Fruit fly (Drosophila melanogaster) whole organism, embryonic: ENCODE data around the gene Coq2.

Source experiments
- Aef1 ChIP-seq: fragments of 200-800 bp; sonication (Bioruptor generic); IDR thresholded peaks from 3 replicates; pipeline ENCODE4 v1.3.6; 2022; ENCODE audit warnings: missing biosample characterization, missing genetic modification characterization
- BEAF-32 ChIP-seq: fragments of 200-800 bp; sonication (Bioruptor generic); optimal IDR thresholded peaks from 3 replicates; lab custom pipeline; 2017; ENCODE audit warnings: missing biosample characterization, missing genetic modification characterization, mild to moderate bottlenecking, moderate library complexity, missing genetic modification reagents
- Bdp1 ChIP-seq: fragments of 200-800 bp; sonication (Bioruptor generic); optimal IDR thresholded peaks from 3 replicates; lab custom pipeline; 2016; ENCODE audit warnings: missing biosample characterization, missing genetic modification characterization
- CG1024 ChIP-seq: fragments of 200-800 bp; sonication (Bioruptor generic); IDR thresholded peaks from 2 replicates; pipeline ENCODE4 v1.3.6; 2022; ENCODE audit warnings: missing biosample characterization, missing genetic modification characterization
- CG10267 ChIP-seq: fragments of 200-800 bp; sonication (Bioruptor generic); optimal IDR thresholded peaks from 2 replicates; lab custom pipeline; 2018; ENCODE audit warnings: missing biosample characterization, mild to moderate bottlenecking, missing genetic modification characterization, moderate library complexity
- CG12391 ChIP-seq: fragments of 200-800 bp; sonication (Bioruptor generic); optimal IDR thresholded peaks from 3 replicates; lab custom pipeline; 2018; ENCODE audit warnings: missing biosample characterization, mild to moderate bottlenecking, missing genetic modification characterization, moderate library complexity
- CG1603 ChIP-seq: fragments of 200-800 bp; sonication (Bioruptor generic); optimal IDR thresholded peaks from 2 replicates; lab custom pipeline; 2019; ENCODE audit warnings: missing biosample characterization, mild to moderate bottlenecking, missing genetic modification characterization, moderate library complexity
- CG17568 ChIP-seq: fragments of 200-800 bp; sonication (Bioruptor generic); optimal IDR thresholded peaks from 2 replicates; lab custom pipeline; 2018; ENCODE audit warnings: missing biosample characterization, mild to moderate bottlenecking, missing genetic modification characterization, moderate library complexity
- CG2116 ChIP-seq: fragments of 200-800 bp; sonication (Bioruptor generic); optimal IDR thresholded peaks from 3 replicates; lab custom pipeline; 2018; ENCODE audit warnings: missing biosample characterization, mild to moderate bottlenecking, missing genetic modification characterization
- CG2129 ChIP-seq: fragments of 200-800 bp; sonication (Bioruptor generic); IDR thresholded peaks from 2 replicates; pipeline ENCODE4 v1.3.6; 2022; ENCODE audit warnings: missing biosample characterization, missing genetic modification characterization; ENCODE audit not compliant: partially characterized antibody
- CG2202 ChIP-seq: fragments of 200-800 bp; sonication (Bioruptor generic); optimal IDR thresholded peaks from 2 replicates; lab custom pipeline; 2018; ENCODE audit warnings: missing biosample characterization, mild to moderate bottlenecking, missing genetic modification characterization
- CG3407 ChIP-seq: fragments of 200-800 bp; sonication (Bioruptor generic); optimal IDR thresholded peaks from 2 replicates; lab custom pipeline; 2018; ENCODE audit warnings: missing biosample characterization, mild to moderate bottlenecking, missing genetic modification characterization
- CG3726 ChIP-seq: fragments of 200-800 bp; sonication (Bioruptor generic); IDR thresholded peaks from 3 replicates; pipeline ENCODE4, ENCODE4 v1.3.6; 2022; ENCODE audit warnings: missing biosample characterization, missing genetic modification characterization
- CG4360 ChIP-seq: fragments of 200-800 bp; sonication (Bioruptor generic); IDR thresholded peaks from 2 replicates; pipeline ENCODE4 v1.3.6; 2022; ENCODE audit warnings: missing biosample characterization, missing genetic modification characterization
- CG4854 ChIP-seq: fragments of 200-800 bp; sonication (Bioruptor generic); optimal IDR thresholded peaks from 2 replicates; lab custom pipeline; 2016; ENCODE audit warnings: missing biosample characterization, missing genetic modification characterization, inconsistent platforms
- CG6791 ChIP-seq: fragments of 200-800 bp; sonication (Bioruptor generic); IDR thresholded peaks from 3 replicates; pipeline ENCODE4 v1.3.6; 2022; ENCODE audit warnings: missing biosample characterization, missing genetic modification characterization; ENCODE audit not compliant: partially characterized antibody
- CG6813 ChIP-seq: fragments of 200-800 bp; sonication (Bioruptor generic); optimal IDR thresholded peaks from 2 replicates; lab custom pipeline; 2017; ENCODE audit warnings: missing biosample characterization, missing genetic modification characterization, mild to moderate bottlenecking, moderate library complexity, missing genetic modification reagents
- CG7271 ChIP-seq: fragments of 200-800 bp; sonication (Bioruptor generic); optimal IDR thresholded peaks from 2 replicates; lab custom pipeline; 2018; ENCODE audit warnings: missing biosample characterization, mild to moderate bottlenecking, missing genetic modification characterization, moderate library complexity
- CG8359 ChIP-seq: fragments of 200-800 bp; sonication (Bioruptor generic); optimal IDR thresholded peaks from 2 replicates; lab custom pipeline; 2017; ENCODE audit warnings: missing biosample characterization, mild to moderate bottlenecking, missing genetic modification characterization, borderline replicate concordance
- CG9797 ChIP-seq: fragments of 200-800 bp; sonication (Bioruptor generic); optimal IDR thresholded peaks from 3 replicates; lab custom pipeline; 2018; ENCODE audit warnings: missing biosample characterization, mild to moderate bottlenecking, missing genetic modification characterization
- Eip74EF ChIP-seq, 2 experiments: fragments of 200-800 bp in 1 of 2; fragments of >200 bp in 1 of 2; sonication (Bioruptor generic) in 1 of 2; optimal IDR thresholded peaks; 2 replicates each; lab custom pipeline; 2017 to 2019; ENCODE audit warnings: missing biosample characterization in 2 of 2, missing genetic modification characterization in 2 of 2, mild to moderate bottlenecking in 1 of 2, moderate library complexity in 1 of 2
- Ets97D ChIP-seq: fragments of 200-800 bp; sonication (Bioruptor generic); optimal IDR thresholded peaks from 3 replicates; lab custom pipeline; 2016; ENCODE audit warnings: missing biosample characterization, missing genetic modification characterization
- GATAe ChIP-seq: fragments of 200-800 bp; sonication (Bioruptor generic); conservative IDR thresholded peaks from 2 replicates; pipeline ENCODE4 v1.3.6; 2022; ENCODE audit warnings: missing biosample characterization, missing genetic modification characterization
- Mad ChIP-seq: fragments of 200-800 bp; sonication (Bioruptor generic); optimal IDR thresholded peaks from 2 replicates; lab custom pipeline; 2016; ENCODE audit warnings: missing biosample characterization, missing genetic modification characterization
- Mrtf ChIP-seq: fragments of 200-800 bp; sonication (Bioruptor generic); IDR thresholded peaks from 3 replicates; pipeline ENCODE4 v1.3.6; 2022; ENCODE audit warnings: missing biosample characterization, missing genetic modification characterization
- NC2β ChIP-seq: fragments of 200-800 bp; sonication (Bioruptor generic); optimal IDR thresholded peaks from 2 replicates; lab custom pipeline; 2016; ENCODE audit warnings: missing biosample characterization, missing genetic modification characterization
- Ptx1 ChIP-seq: fragments of 200-800 bp; sonication (Bioruptor generic); IDR thresholded peaks from 2 replicates; pipeline ENCODE4 v1.3.6; 2022; ENCODE audit warnings: missing biosample characterization, missing genetic modification characterization
- Scr ChIP-seq: fragments of 200-800 bp; sonication (Bioruptor generic); IDR thresholded peaks from 2 replicates; pipeline ENCODE4 v1.3.6; 2022; ENCODE audit warnings: missing biosample characterization, missing genetic modification characterization; ENCODE audit not compliant: partially characterized antibody
- Sry-β ChIP-seq: fragments of 200-800 bp; sonication (Bioruptor generic); optimal IDR thresholded peaks from 2 replicates; lab custom pipeline; 2018; ENCODE audit warnings: missing biosample characterization, mild to moderate bottlenecking, missing genetic modification characterization, moderate library complexity
- Ssrp ChIP-seq: fragments of 200-800 bp; sonication (Bioruptor generic); optimal IDR thresholded peaks from 2 replicates; lab custom pipeline; 2018; ENCODE audit warnings: missing biosample characterization, mild to moderate bottlenecking, missing genetic modification characterization, moderate library complexity
- Vsx1 ChIP-seq: fragments of 200-800 bp; sonication (Bioruptor generic); optimal IDR thresholded peaks from 2 replicates; lab custom pipeline; 2017; ENCODE audit warnings: missing biosample characterization, mild to moderate bottlenecking, missing genetic modification characterization, missing genetic modification reagents
- aop ChIP-seq: fragments of 200-800 bp; sonication (Bioruptor generic); IDR thresholded peaks from 2 replicates; pipeline ENCODE4 v1.3.6; 2022; ENCODE audit warnings: missing biosample characterization, missing genetic modification characterization
- ara ChIP-seq: fragments of 200-800 bp; sonication (Bioruptor generic); IDR thresholded peaks from 2 replicates; pipeline ENCODE4 v1.3.6; 2022; ENCODE audit warnings: missing biosample characterization, missing genetic modification characterization
- bab2 ChIP-seq: fragments of 200-800 bp; sonication (Bioruptor generic); optimal IDR thresholded peaks from 2 replicates; lab custom pipeline; 2016; ENCODE audit warnings: missing biosample characterization, missing genetic modification characterization
- bsh ChIP-seq, 2 experiments: fragments of 200-800 bp; sonication (Bioruptor generic); optimal IDR thresholded peaks; 2 replicates each; lab custom pipeline; 2017 to 2018; ENCODE audit warnings: mild to moderate bottlenecking in 2 of 2, missing biosample characterization in 2 of 2, missing genetic modification characterization in 2 of 2, moderate library complexity in 1 of 2
- cas ChIP-seq: fragments of 200-800 bp; sonication (Bioruptor generic); IDR thresholded peaks from 2 replicates; pipeline ENCODE4 v1.3.6; 2022; ENCODE audit warnings: missing biosample characterization, missing genetic modification characterization
- dysf ChIP-seq: fragments of 200-800 bp; sonication (Bioruptor generic); IDR thresholded peaks from 3 replicates; pipeline ENCODE4 v1.3.6; 2022; ENCODE audit warnings: missing biosample characterization, missing genetic modification characterization
- fd96Cb ChIP-seq: fragments of 200-800 bp; sonication (Bioruptor generic); optimal IDR thresholded peaks from 2 replicates; lab custom pipeline; 2018; ENCODE audit warnings: missing biosample characterization, mild to moderate bottlenecking, missing genetic modification characterization, moderate library complexity
- ind ChIP-seq: fragments of 200-800 bp; sonication (Bioruptor generic); optimal IDR thresholded peaks from 3 replicates; lab custom pipeline; 2016; ENCODE audit warnings: missing biosample characterization, missing genetic modification characterization
- nerfin-2 ChIP-seq: fragments of 200-800 bp; sonication (Bioruptor generic); IDR thresholded peaks from 2 replicates; pipeline ENCODE4 v1.3.6; 2022; ENCODE audit warnings: missing biosample characterization, missing genetic modification characterization; ENCODE audit not compliant: partially characterized antibody
- phol ChIP-seq: fragments of 200-800 bp; sonication (Bioruptor generic); optimal IDR thresholded peaks from 3 replicates; lab custom pipeline; 2018; ENCODE audit warnings: missing biosample characterization, mild to moderate bottlenecking, missing genetic modification characterization, moderate library complexity
- salm ChIP-seq: fragments of 200-800 bp; sonication (Bioruptor generic); optimal IDR thresholded peaks from 2 replicates; lab custom pipeline; 2018; ENCODE audit warnings: missing biosample characterization, mild to moderate bottlenecking, missing genetic modification characterization
- slou ChIP-seq: fragments of 200-800 bp; sonication (Bioruptor generic); optimal IDR thresholded peaks from 3 replicates; lab custom pipeline; 2016; ENCODE audit warnings: missing biosample characterization, missing genetic modification characterization
- stwl ChIP-seq: fragments of 200-800 bp; sonication (Bioruptor generic); optimal IDR thresholded peaks from 3 replicates; lab custom pipeline; 2018; ENCODE audit warnings: missing biosample characterization, mild to moderate bottlenecking, missing genetic modification characterization, moderate library complexity
- tll ChIP-seq, 2 experiments: fragments of 200-800 bp in 1 of 2; fragments of >200 bp in 1 of 2; sonication (Bioruptor generic) in 1 of 2; optimal IDR thresholded peaks; 2 replicates each; lab custom pipeline; 2017 to 2019; ENCODE audit warnings: missing biosample characterization in 2 of 2, missing genetic modification characterization in 2 of 2, mild to moderate bottlenecking in 1 of 2, moderate library complexity in 1 of 2
- trh ChIP-seq: fragments of 200-800 bp; sonication (Bioruptor generic); optimal IDR thresholded peaks from 2 replicates; lab custom pipeline; 2016; ENCODE audit warnings: missing biosample characterization, missing genetic modification characterization
- vfl ChIP-seq: fragments of 200-800 bp; sonication (Bioruptor generic); optimal IDR thresholded peaks from 2 replicates; lab custom pipeline; 2016; ENCODE audit warnings: missing biosample characterization, missing genetic modification characterization
- zen ChIP-seq: fragments of 200-800 bp; sonication (Bioruptor generic); optimal IDR thresholded peaks from 3 replicates; lab custom pipeline; 2018; ENCODE audit warnings: missing biosample characterization, mild to moderate bottlenecking, missing genetic modification characterization, moderate library complexity

Gene Coq2

DNA sequence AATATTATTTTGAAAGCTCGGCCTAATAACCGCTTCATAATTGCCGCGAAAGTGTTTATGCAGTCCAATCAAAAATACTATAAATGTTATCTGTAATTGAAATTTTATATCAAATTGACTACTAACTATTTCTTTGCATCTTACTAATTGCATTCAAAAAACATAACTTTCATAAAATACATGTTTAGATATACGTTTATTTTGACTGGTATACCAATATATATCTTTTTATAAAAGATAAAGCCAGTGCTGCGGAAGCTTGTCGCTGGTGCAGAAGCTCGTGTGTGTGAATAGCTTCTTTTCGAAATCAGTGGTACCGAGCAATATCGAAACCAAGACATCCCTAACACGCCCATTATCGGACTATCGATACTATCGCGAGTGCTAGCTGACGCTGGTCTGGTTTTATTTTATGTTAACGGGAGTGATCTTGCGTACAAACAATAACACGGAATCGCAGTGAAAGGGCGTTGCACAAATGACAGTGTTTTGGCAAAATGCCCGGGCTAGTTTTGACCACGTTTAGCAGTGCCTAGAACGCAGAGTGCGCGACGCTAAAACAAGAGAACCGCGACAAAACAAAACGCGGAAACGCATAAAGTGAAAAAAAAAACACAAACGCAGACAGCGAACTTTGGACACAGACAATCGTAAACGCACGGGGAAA, 33.2 kb upstream of the Coq2 start, which contains the start of gene Atg13 (continued):
- TF ChIP-seq phol (tag; lab: Kevin White, UChicago) (peak; percentile 54), CG2202 (no peak), vfl (GFP tag; lab: Kevin White, UChicago) (no peak), bab2 (peak; percentile 2), CG2116 (GFP tag; lab: Kevin White, UChicago) (peak; percentile 96), CG8359 (GFP tag; lab: Kevin White, UChicago) (no peak), GATAe (no peak), ara (GFP tag; lab: Robert Waterston, UW) (no peak), Ssrp (peak; percentile 33), Sry-β (GFP tag; lab: Kevin White, UChicago) (peak; percentile 11), Eip74EF (GFP tag; optimal IDR thresholded peaks at IDR 0.05; lab: Kevin White, UChicago) (peak; percentile 49 to 64), Bdp1 (no peak), CG3726 (GFP tag; lab: Robert Waterston, UW) (no peak), Ets97D (GFP tag; lab: Kevin White, UChicago) (peak; percentile 44), CG4854 (GFP tag; lab: Kevin White, UChicago) (no peak), stwl (peak; percentile 25), CG12391 (tag; lab: Kevin White, UChicago) (peak; percentile 52), zen (tag; lab: Kevin White, UChicago) (peak; percentile 36), CG17568 (GFP tag; lab: Kevin White, UChicago) (no peak), CG6813 (GFP tag; lab: Kevin White, UChicago) (no peak), Vsx1 (GFP tag; lab: Kevin White, UChicago) (no peak), CG6791 (GFP tag; lab: Robert Waterston, UW) (peak; percentile 91), CG3407 (no peak), BEAF-32 (GFP tag; lab: Kevin White, UChicago) (peak; percentile 92), CG9797 (peak; percentile 28), tll (GFP tag; optimal IDR thresholded peaks at IDR 0.05; lab: Kevin White, UChicago) (peak in 1 of 2 experiments; percentile 93), Mad (GFP tag; lab: Kevin White, UChicago) (peak; percentile 30), CG7271 (tag; lab: Kevin White, UChicago) (no peak), CG1603 (tag; lab: Kevin White, UChicago) (peak; percentile 16), Scr (GFP tag; lab: Robert Waterston, UW) (peak; percentile 77), salm (no peak), CG1024 (peak; percentile 55; the same call in 1 of the 2 replicates), bsh (GFP tag; optimal IDR thresholded peaks at IDR 0.05; lab: Kevin White, UChicago) (peak in 1 of 2 experiments; percentile 88), ind (peak; percentile 22), fd96Cb (tag; lab: Kevin White, UChicago) (no peak), Mrtf (GFP tag; lab: Robert Waterston, UW) (no peak), trh (GFP tag; lab: Kevin White, UChicago) (no peak), CG2129 (GFP tag; lab: Robert Waterston, UW) (peak; percentile 48), Ptx1 (GFP tag; lab: Robert Waterston, UW) (peak; percentile 34; the same call in 1 of the 2 replicates), CG10267 (peak; percentile 36), dysf (peak; percentile 27; the same call in 1 of the 3 replicates), cas (GFP tag; lab: Robert Waterston, UW) (no peak), slou (no peak), CG4360 (GFP tag; lab: Robert Waterston, UW) (no peak), nerfin-2 (GFP tag; lab: Robert Waterston, UW) (peak; percentile 58), aop (no peak), NC2β (GFP tag; lab: Kevin White, UChicago) (no peak), Aef1 (GFP tag; lab: Robert Waterston, UW) (peak; percentile 34; the same call in 1 of the 3 replicates)
